5 worm cellular contexts compared by ENCODE assay signal in genomic region chrV:5580517-5580916, ce11.
TF ChIP-seq lines count a peak whose summit lies in the region.

No protein-coding gene starts in this region.

TF ChIP-seq in whole organism, L1 larva, 84 proteins besides CTCF, POLR2A, EP300 and RAD21 (continues in another document):
- TF ChIP-seq tbx-2 (tag; optimal IDR thresholded peaks at IDR 0.05; lab: Kevin White, UChicago) (peak; percentile 52), ceh-82 (tag; optimal IDR thresholded peaks at IDR 0.05; lab: Kevin White, UChicago) (peak; percentile 36 to 78 (median 67)), snpc-4 (tag; optimal IDR thresholded peaks at IDR 0.05; lab: Kevin White, UChicago) (peak; percentile 50), jun-1 (tag; optimal IDR thresholded peaks at IDR 0.05; lab: Kevin White, UChicago) (peak; percentile 17), lin-13 (GFP tag; optimal IDR thresholded peaks at IDR 0.05; lab: Kevin White, UChicago) (peak; percentile 40), lin-35 (GFP tag; optimal IDR thresholded peaks at IDR 0.05; lab: Kevin White, UChicago) (peak; percentile 56 to 62), nhr-77 (tag; optimal IDR thresholded peaks at IDR 0.05; lab: Kevin White, UChicago) (peak; percentile 29), lir-3 (tag; optimal IDR thresholded peaks at IDR 0.05; lab: Kevin White, UChicago; ENCODE audit: poor library complexity) (no peak), blmp-1 (tag; optimal IDR thresholded peaks at IDR 0.05; lab: Kevin White, UChicago) (peak; percentile 66), fkh-8 (tag; optimal IDR thresholded peaks at IDR 0.05; lab: Kevin White, UChicago) (peak; percentile 61), C04F5.9 (tag; optimal IDR thresholded peaks at IDR 0.05; lab: Kevin White, UChicago) (no peak), snu-23 (GFP tag; optimal IDR thresholded peaks at IDR 0.05; lab: Kevin White, UChicago) (peak; percentile 71), rnt-1 (tag; optimal IDR thresholded peaks at IDR 0.05; lab: Kevin White, UChicago) (peak; percentile 48), ama-1 (optimal IDR thresholded peaks at IDR 0.05; lab: Kevin White, UChicago) (peak; percentile 10), F16B12.6 (tag; optimal IDR thresholded peaks at IDR 0.05; lab: Kevin White, UChicago) (peak; percentile 59), swsn-7 (tag; optimal IDR thresholded peaks at IDR 0.05; lab: Kevin White, UChicago) (peak; percentile 59), fkh-10 (GFP tag; optimal IDR thresholded peaks at IDR 0.05; lab: Kevin White, UChicago) (no peak), skn-1 (tag; optimal IDR thresholded peaks at IDR 0.05; lab: Kevin White, UChicago) (peak; percentile 50)

TF ChIP-seq in whole organism, L3 larva, 47 proteins besides CTCF, POLR2A, EP300 and RAD21 (continues in another document):
- TF ChIP-seq nhr-23 (tag; optimal IDR thresholded peaks at IDR 0.05; lab: Kevin White, UChicago) (peak; percentile 47), ztf-11 (tag; optimal IDR thresholded peaks at IDR 0.05; lab: Kevin White, UChicago) (no peak), ama-1 (optimal IDR thresholded peaks at IDR 0.05; lab: Kevin White, UChicago) (peak; percentile 48), daf-12 (tag; optimal IDR thresholded peaks at IDR 0.05; lab: Kevin White, UChicago) (no peak), nfya-1 (tag; optimal IDR thresholded peaks at IDR 0.05; lab: Kevin White, UChicago; ENCODE audit: insufficient read depth) (peak; percentile 92), lin-39 (tag; optimal IDR thresholded peaks at IDR 0.05; lab: Kevin White, UChicago) (peak; percentile 43), elt-2 (tag; optimal IDR thresholded peaks at IDR 0.05; lab: Kevin White, UChicago) (peak; percentile 30), nhr-11 (tag; optimal IDR thresholded peaks at IDR 0.05; lab: Kevin White, UChicago) (peak; percentile 19), aly-2 (tag; optimal IDR thresholded peaks at IDR 0.05; lab: Kevin White, UChicago) (no peak), nhr-237 (tag; optimal IDR thresholded peaks at IDR 0.05; lab: Kevin White, UChicago) (no peak), snpc-4 (tag; optimal IDR thresholded peaks at IDR 0.05; lab: Kevin White, UChicago) (peak; percentile 65), nhr-43 (tag; optimal IDR thresholded peaks at IDR 0.05; lab: Kevin White, UChicago; ENCODE audit: poor library complexity, severe bottlenecking) (peak; percentile 30), ceh-82 (tag; optimal IDR thresholded peaks at IDR 0.05; lab: Kevin White, UChicago) (no peak), hmg-11 (tag; optimal IDR thresholded peaks at IDR 0.05; lab: Kevin White, UChicago) (peak; percentile 84), nhr-76 (tag; optimal IDR thresholded peaks at IDR 0.05; lab: Kevin White, UChicago) (no peak), pha-4 (tag; optimal IDR thresholded peaks at IDR 0.05; lab: Kevin White, UChicago) (peak; percentile 50), pqm-1 (tag; optimal IDR thresholded peaks at IDR 0.05; lab: Kevin White, UChicago) (no peak), lin-15B (tag; optimal IDR thresholded peaks at IDR 0.05; lab: Kevin White, UChicago) (peak; percentile 37), nhr-67 (tag; optimal IDR thresholded peaks at IDR 0.05; lab: Kevin White, UChicago) (no peak)

TF ChIP-seq in whole organism, early embryonic, 17 proteins besides CTCF, POLR2A, EP300 and RAD21:
- TF ChIP-seq F13C5.2 (tag; optimal IDR thresholded peaks at IDR 0.05; lab: Kevin White, UChicago) (peak; percentile 40), tbx-11 (GFP tag; IDR thresholded peaks at IDR 0.05; lab: Robert Waterston, UW) (no peak)
TF ChIP-seq in whole organism, early embryonic: peak in this region for 1.

TF ChIP-seq in whole organism, midembryonic, 9 proteins besides CTCF, POLR2A, EP300 and RAD21:
- 0 out of 2 replicates have a peak, but pooled peaks have one; percentile 19 for TF ChIP-seq ztf-29 (GFP tag; IDR thresholded peaks at IDR 0.05; lab: Robert Waterston, UW)
- peak; percentile 73 for TF ChIP-seq cog-1 (tag; optimal IDR thresholded peaks at IDR 0.05; lab: Kevin White, UChicago)
- peak; percentile 79 for TF ChIP-seq T22C8.4 (GFP tag; IDR thresholded peaks at IDR 0.05; lab: Robert Waterston, UW)
- TF ChIP-seq tab-1 (GFP tag; IDR thresholded peaks at IDR 0.05; lab: Robert Waterston, UW) = no peak

TF ChIP-seq in whole organism, young adult, 124 proteins besides CTCF, POLR2A, EP300 and RAD21:
- TF ChIP-seq rec-8 (tag; optimal IDR thresholded peaks at IDR 0.05; lab: Kevin White, UChicago) (no peak), lir-1 (GFP tag; conservative IDR thresholded peaks at IDR 0.05; lab: Robert Waterston, UW) (no peak), snpc-1.1 (tag; optimal IDR thresholded peaks at IDR 0.05; lab: Kevin White, UChicago; ENCODE audit: insufficient read depth) (no peak), cebp-1 (GFP tag; IDR thresholded peaks at IDR 0.05; lab: Robert Waterston, UW) (peak; percentile 88), cebp-1 (tag; optimal IDR thresholded peaks at IDR 0.05; lab: Kevin White, UChicago) (peak; percentile 97), attf-3 (GFP tag; conservative IDR thresholded peaks at IDR 0.05; lab: Robert Waterston, UW) (no peak), fkh-3 (tag; optimal IDR thresholded peaks at IDR 0.05; lab: Kevin White, UChicago) (no peak), ztf-6 (GFP tag; IDR thresholded peaks at IDR 0.05; lab: Robert Waterston, UW) (no peak), C06A6.2 (GFP tag; conservative IDR thresholded peaks at IDR 0.05; lab: Robert Waterston, UW) (0 out of 2 replicates have a peak, but pooled peaks have one; percentile 13), ZK185.1 (tag; optimal IDR thresholded peaks at IDR 0.05; lab: Kevin White, UChicago; ENCODE audit: poor library complexity, severe bottlenecking) (no peak), athp-1 (tag; optimal IDR thresholded peaks at IDR 0.05; lab: Kevin White, UChicago) (no peak), F23B12.7 (tag; optimal IDR thresholded peaks at IDR 0.05; lab: Kevin White, UChicago; ENCODE audit: insufficient read depth) (no peak), madf-10 (tag; optimal IDR thresholded peaks at IDR 0.05; lab: Kevin White, UChicago) (no peak), attf-5 (GFP tag; optimal IDR thresholded peaks at IDR 0.05; lab: Kevin White, UChicago) (peak; percentile 65), tbx-9 (tag; optimal IDR thresholded peaks at IDR 0.05; lab: Kevin White, UChicago; ENCODE audit: borderline replicate concordance) (no peak), let-607 (tag; optimal IDR thresholded peaks at IDR 0.05; lab: Kevin White, UChicago) (peak in 1 of 2 experiments; percentile 29), zfh-2 (GFP tag; conservative IDR thresholded peaks at IDR 0.05; lab: Robert Waterston, UW) (no peak), ceh-27 (GFP tag; optimal IDR thresholded peaks at IDR 0.05; lab: Kevin White, UChicago) (no peak), hmg-1.2 (GFP tag; IDR thresholded peaks at IDR 0.05; lab: Robert Waterston, UW) (peak; percentile 85; the same call in 1 of the 2 replicates), lin-40 (tag; optimal IDR thresholded peaks at IDR 0.05; lab: Kevin White, UChicago) (peak; percentile 21), snpc-4 (GFP tag; optimal IDR thresholded peaks at IDR 0.05; lab: Kevin White, UChicago) (no peak), snpc-4 (tag; optimal IDR thresholded peaks at IDR 0.05; lab: Kevin White, UChicago) (peak in 3 of 4 experiments; percentile 33 to 52 (median 46))

Comparison
In these comparisons a context has a peak if more than half of its experiments do, and no peak if none do; other contexts are left out.
1. Of the 8 proteins assayed by ChIP-seq in both whole organism, young adult and whole organism, L1 larva: peak only in whole organism, young adult: none; only in whole organism, L1 larva: ama-1, dpl-1, efl-1 and lin-35; in both: snpc-4; in neither: 3.